Fruit fly (Drosophila melanogaster) S2 (cell line): ENCODE data around the gene mew.
A peak's percentile ranks its signal among the peaks of the same experiment; 100 is the strongest.
"Not testable (repeated sequence)": the region's sequence is repeated elsewhere in the genome, so short reads cannot be mapped to it uniquely, and the experiment has no call there.

Experiments
- CG8478 ChIP-seq: fragments of >200 bp; optimal IDR thresholded peaks from 2 replicates; lab custom pipeline; 2018
- CTCF ChIP-seq, 2 experiments: fragments of >200 bp; optimal IDR thresholded peaks; 2 replicates each; lab custom pipeline; 2018

Gene mew

DNA sequence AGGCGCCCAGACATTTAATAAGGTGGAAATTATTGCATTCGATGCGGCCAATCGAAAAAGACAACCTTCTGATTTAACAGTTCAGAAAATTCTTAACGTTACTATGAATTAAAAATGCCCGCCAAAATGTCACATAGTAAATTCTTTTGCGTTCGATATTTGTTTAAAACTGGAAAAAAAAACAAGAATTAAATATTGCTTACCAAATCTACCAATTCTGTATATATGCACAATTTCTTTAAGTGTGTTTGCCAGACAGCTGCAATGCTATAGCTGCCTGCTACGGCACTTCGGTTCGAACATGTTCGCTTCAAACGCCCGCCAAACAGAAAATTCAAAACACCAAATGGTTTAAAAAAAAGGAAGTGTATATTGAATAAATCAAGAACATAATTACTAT lies 44.2 kb downstream of the mew start:
- no peak for TF ChIP-seq CTCF (optimal IDR thresholded peaks at IDR 0.05; lab: Kevin White, UChicago)
- TF ChIP-seq CG8478 (lab: Kevin White, UChicago): no peak

DNA sequence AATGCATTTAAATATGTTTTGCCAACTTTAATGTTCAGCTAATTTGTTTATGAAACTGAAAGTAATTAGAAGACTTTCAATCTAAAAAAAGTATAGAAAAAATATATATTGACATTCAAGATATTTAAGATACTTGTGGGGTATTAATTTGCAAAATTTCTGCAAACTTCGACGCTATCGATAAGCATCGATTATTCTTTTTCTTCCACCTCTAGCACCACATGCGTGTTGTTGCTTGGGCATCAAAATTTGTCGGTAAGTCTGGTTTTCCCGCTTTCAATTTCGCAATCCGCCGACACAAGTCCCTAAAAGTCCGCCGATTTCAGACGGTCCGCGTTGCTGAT lies 46.2 kb downstream of the mew start, which contains the start of gene REG:
REG (plus strand) TSS at position 188 of the 344 bp plus-strand sequence.
- no peak for TF ChIP-seq CTCF (optimal IDR thresholded peaks at IDR 0.05; lab: Kevin White, UChicago)

DNA sequence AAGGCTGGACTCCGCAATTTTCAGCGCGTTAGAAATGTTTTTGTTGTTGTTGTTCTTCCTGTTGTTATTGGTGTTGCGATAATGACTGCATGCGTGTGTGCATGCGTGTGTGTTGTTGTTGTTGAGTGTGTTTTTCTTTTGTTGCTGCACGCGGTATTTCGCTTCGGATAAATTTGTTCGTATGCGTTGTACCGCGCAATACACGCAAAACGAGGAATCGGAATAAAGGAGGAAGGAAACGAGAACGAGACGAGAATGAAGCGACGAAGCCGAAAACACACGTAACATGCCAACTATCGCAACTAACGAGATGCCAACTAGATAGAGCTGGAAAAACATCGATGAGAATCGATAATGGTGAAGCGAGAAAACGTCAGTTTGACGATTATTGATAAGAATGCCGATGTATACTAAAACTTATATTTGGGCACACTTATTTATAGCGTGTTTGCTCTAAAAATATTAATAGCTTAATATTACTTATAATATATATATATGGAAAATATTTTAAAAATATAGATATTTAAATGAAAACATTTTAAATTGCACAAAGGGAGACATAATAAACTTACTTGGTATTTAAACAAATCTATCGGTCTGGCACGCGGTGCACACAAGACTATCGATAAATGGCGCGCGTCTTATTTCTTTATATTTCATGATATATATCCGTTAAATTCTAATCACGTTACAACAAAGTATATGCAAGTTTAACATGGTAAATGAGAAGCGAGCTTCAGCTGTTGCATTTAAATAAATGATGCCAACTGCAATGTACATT lies 46.7 kb downstream of the mew start, which contains the start of gene sno:
sno (minus strand) TSS at position 318 of the 781 bp plus-strand sequence.
- TF ChIP-seq CG8478 (lab: Kevin White, UChicago) (no peak), CTCF (optimal IDR thresholded peaks at IDR 0.05; lab: Kevin White, UChicago) (no peak)

DNA sequence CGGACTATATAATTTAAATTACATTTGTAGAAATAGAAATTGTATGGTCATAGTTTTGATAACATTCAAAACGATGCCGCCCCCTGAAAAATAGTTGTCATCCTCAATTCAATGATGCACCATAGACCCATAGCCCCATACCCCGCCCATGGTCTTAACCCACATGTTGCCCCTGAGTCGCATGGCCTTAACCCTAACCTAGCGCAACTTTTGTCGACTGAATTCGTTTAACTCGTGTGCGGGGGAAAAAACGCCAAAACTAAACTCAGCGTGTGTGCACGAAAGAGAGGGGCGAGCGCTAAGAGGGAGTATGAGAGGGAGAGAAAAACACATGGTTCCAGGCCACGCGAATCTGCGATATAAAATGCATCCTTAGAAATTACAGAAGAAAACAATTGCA lies 47.9 kb downstream of the mew start:
- no peak for TF ChIP-seq CG8478 (lab: Kevin White, UChicago)
- no peak for TF ChIP-seq CTCF (optimal IDR thresholded peaks at IDR 0.05; lab: Kevin White, UChicago)

DNA sequence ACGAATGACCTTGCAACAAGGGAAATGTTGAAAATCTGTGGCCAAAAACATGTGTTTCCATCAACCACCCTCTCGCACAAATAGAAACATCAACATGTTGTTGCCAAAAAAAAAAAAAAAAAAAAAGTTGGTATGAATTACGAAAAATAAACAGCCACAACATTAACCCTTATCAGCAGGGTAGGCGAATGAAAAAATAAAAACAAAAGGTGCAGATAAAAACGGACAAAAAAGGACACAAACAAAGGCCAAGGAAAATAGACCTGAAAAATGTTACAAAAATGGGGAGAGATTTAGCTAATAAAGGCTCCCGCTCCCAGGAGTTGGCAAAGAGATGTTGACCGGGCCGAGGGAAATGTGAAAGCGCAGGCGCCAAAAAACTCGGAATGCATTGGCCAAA lies 48.9 kb downstream of the mew start:
- TF ChIP-seq CTCF (optimal IDR thresholded peaks at IDR 0.05; lab: Kevin White, UChicago) (no peak), CG8478 (lab: Kevin White, UChicago) (no peak)

DNA sequence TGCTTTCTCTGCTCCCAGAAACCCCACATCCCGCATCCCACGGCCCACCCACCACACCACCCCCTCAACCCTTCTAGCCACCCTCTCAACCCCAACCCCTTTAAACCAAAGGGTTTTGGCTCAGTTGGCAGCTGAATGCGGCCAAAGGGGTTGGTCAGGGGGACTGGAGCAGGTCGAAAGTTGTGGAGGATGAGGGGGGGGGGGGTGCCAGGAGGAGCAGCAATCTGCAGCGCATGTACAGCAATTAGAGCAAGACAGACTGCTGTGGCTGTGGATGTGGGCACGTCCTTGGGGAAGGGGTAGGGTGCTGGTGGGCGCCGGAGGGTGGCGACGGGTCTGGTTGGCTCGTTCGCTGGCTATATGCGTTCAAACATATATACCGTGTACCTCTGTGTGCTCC lies 49.7 kb downstream of the mew start:
- no peak for TF ChIP-seq CG8478 (lab: Kevin White, UChicago)
- TF ChIP-seq CTCF (optimal IDR thresholded peaks at IDR 0.05; lab: Kevin White, UChicago): no peak

DNA sequence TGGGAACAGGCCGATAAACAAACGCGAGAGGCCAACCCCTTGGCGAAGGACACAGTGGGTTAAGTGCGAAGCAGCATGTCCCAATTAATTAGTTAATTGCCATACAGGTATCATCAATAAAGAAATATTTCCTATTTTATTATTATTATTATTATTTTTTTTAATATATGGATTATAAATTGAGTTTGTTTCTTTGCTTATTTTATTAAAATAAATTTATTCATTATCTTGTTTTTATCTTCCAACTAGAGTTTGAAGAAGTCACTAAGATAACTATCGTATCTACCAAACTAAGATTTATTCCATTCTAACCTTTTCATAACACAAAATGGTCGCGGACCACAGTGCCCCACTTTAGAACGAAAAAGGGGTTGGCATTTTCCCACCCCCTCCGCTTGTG lies 50.2 kb downstream of the mew start:
- TF ChIP-seq CG8478 (lab: Kevin White, UChicago) (no peak), CTCF (optimal IDR thresholded peaks at IDR 0.05; lab: Kevin White, UChicago) (no peak)

DNA sequence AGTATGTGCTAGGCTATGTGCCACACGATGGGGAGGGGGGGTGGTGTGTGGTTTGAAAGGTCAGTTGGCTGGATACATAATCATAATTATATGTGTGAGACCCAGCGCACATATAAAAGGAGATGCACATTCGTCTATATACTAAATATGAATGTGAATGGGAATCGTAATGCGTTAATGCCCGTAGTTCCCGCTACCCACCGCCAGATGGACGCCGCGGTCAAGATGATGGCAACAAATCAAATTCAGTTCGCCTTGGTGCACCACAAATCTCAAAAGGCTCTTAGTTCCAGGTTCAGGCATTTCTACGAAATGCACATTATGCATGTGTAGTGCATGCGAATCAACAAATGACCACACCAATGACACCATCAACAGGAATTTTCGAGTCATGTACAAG lies 53.6 kb downstream of the mew start:
- TF ChIP-seq CTCF (optimal IDR thresholded peaks at IDR 0.05; lab: Kevin White, UChicago) (peak; percentile 75 to 84), CG8478 (lab: Kevin White, UChicago) (no peak)

DNA sequence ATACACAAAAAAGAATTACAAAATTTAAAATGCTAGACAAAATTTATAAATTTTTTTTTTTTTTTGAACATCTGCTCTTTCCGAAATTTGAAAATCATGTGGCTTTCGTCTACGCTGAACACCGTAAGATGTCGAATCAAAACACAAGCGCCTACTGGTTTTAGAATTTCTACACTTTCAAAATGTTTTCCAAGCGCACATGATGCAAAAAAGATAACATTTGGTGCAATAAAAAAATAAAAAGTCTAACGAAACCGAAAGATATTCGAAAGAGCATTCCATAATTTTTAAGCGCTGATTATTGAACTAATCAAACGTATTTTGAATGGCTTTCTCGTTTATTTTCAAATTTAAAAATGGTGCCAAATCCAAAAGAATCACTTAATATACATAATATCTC lies 56.1 kb downstream of the mew start, which contains the start of gene CG44437:
CG44437 (minus strand) TSS at position 101 of the 400 bp plus-strand sequence.
- TF ChIP-seq CG8478 (lab: Kevin White, UChicago): no peak
- TF ChIP-seq CTCF (optimal IDR thresholded peaks at IDR 0.05; lab: Kevin White, UChicago): no peak

DNA sequence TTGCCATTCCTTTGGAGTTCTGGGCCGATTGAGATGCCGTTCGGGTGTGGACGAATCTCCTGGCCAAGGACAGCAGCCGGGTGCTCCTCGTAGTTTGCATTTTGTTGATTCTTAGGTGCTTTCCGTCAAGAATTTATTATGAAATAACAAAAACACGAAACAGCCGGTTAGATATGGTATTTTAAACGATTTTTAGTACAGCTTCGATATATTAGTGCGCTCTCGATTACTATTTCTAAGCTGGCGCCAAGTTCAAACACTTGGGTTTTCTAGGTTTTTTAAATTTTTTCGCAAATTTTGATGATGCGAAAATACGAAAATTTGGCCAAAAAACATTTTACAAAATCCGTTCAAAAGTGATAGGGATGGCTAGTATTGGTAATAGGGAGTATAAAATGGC lies 64.0 kb downstream of the mew start, which contains the start of gene Coq5:
Coq5 (minus strand) TSS at position 303 of the 400 bp plus-strand sequence.
- no peak for TF ChIP-seq CTCF (optimal IDR thresholded peaks at IDR 0.05; lab: Kevin White, UChicago)
- TF ChIP-seq CG8478 (lab: Kevin White, UChicago): no peak

DNA sequence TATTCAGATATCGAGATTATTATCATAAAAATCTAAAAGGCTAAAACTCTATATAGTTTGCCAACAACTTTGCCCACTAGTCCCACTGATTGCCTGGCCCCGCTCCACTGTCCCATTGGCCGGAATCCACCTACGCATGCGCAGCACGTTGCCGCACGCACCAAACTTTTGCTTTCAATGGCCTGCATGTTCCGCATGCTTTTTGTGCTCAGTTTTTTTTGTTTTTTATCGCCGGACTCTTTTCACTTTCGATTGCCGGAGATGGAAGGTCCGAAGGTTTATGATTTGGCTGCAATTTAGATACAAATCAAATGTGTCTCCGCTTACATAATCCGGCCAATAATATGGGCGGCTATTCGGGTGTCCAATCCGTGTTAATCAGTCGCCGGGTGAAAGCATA lies 66.1 kb downstream of the mew start:
- TF ChIP-seq CG8478 (lab: Kevin White, UChicago) (no peak), CTCF (optimal IDR thresholded peaks at IDR 0.05; lab: Kevin White, UChicago) (no peak)

DNA sequence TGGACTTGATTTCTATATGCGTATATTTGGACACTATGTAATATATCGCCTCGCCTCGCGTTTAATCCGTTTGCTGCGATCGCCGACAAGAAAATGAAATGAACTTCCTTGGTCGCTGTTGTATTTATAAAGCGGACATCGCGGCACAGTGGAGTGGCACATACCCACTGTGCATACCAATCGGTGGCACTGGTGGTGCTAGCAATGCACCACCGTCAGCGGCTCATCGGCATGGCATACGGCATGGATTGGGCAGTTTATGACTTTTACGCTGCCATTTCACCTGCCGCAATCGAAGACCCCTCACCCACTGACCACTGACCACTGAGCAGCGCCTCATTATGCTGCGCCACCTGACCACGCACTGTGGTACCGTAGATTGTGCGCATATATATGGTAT lies 66.5 kb downstream of the mew start, which contains the start of gene CG12723:
CG12723 (minus strand) TSS at position 101 of the 400 bp plus-strand sequence.
- TF ChIP-seq CTCF (optimal IDR thresholded peaks at IDR 0.05; lab: Kevin White, UChicago) (no peak), CG8478 (lab: Kevin White, UChicago) (no peak)

DNA sequence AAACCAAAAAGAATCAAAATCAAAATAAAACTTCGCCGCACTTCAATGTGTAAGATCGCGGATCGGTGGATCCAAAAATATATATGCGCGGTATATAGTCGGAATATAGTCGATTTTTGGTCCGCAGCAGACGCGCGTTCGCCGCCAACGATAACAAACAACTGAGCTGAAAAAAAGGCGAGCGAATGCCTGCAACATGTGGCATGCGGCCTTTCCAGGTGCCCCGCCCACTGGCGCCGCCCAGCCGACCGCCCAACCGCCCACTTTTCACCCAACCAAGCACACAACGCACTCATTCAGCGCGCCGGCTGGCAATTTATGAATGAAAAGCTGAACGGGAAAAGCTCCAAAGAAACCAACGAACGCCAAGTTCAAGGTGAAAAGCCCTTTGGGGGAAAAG lies 69.3 kb downstream of the mew start, which contains the start of gene Lgr4:
Lgr4 (minus strand) TSS at position 133 of the 400 bp plus-strand sequence.
- TF ChIP-seq CG8478 (lab: Kevin White, UChicago) (no peak), CTCF (optimal IDR thresholded peaks at IDR 0.05; lab: Kevin White, UChicago) (no peak)

DNA sequence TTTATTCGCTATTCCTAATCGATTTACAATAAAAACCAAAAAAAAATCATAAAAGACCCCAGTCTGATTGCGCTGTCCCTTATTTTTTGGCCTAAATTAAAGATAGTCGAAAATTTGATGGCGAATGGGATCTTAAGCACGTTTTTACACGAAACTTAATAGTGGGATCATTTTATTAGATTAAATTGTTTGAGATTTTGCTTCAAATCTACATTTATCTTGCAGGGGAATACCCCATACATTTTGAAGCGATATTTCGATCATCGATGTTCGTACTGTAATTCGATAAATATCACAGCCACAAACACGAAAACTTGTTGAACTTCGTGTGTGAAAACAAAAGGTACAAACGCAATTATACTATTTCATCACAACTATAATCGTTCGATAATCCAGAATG lies 74.1 kb downstream of the mew start, which contains the start of gene CG32641:
CG32641 (plus strand) TSS at position 301 of the 400 bp plus-strand sequence.
- not testable (repeated sequence) for TF ChIP-seq CG8478 (lab: Kevin White, UChicago); CTCF (optimal IDR thresholded peaks at IDR 0.05; lab: Kevin White, UChicago)

DNA sequence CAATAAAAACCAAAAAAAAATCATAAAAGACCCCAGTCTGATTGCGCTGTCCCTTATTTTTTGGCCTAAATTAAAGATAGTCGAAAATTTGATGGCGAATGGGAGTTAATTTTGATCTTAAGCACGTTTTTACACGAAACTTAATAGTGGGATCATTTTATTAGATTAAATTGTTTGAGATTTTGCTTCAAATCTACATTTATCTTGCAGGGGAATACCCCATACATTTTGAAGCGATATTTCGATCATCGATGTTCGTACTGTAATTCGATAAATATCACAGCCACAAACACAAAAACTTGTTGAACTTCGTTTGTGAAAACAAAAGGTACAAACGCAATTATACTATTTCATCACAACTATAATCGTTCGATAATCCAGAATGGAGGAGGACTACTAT lies 80.6 kb downstream of the mew start, which contains the start of gene CG32640:
CG32640 (plus strand) TSS at position 286 of the 400 bp plus-strand sequence.
- not testable (repeated sequence) for TF ChIP-seq CG8478 (lab: Kevin White, UChicago); CTCF (optimal IDR thresholded peaks at IDR 0.05; lab: Kevin White, UChicago)
